Worm (Caenorhabditis elegans): ENCODE data around the gene fbxa-196.

ce11 chrV:6461250-6461649 is 12.8 kb downstream of the fbxa-196 start:
- no peak for TF ChIP-seq unc-62 (GFP tag; optimal IDR thresholded peaks at IDR 0.05)
- TF ChIP-seq nhr-77 (tag; optimal IDR thresholded peaks at IDR 0.05) = no peak
- TF ChIP-seq snpc-4 (tag; optimal IDR thresholded peaks at IDR 0.05) = no peak
- TF ChIP-seq mab-5 (tag; optimal IDR thresholded peaks at IDR 0.05) = no peak
- no peak for TF ChIP-seq nhr-12 (tag; optimal IDR thresholded peaks at IDR 0.05)
- TF ChIP-seq nhr-10 (tag; optimal IDR thresholded peaks at IDR 0.05) = no peak
- TF ChIP-seq mbf-1 (tag; optimal IDR thresholded peaks at IDR 0.05) = no peak
- no peak for TF ChIP-seq ama-1 (optimal IDR thresholded peaks at IDR 0.05)
- TF ChIP-seq lsy-2 (tag; optimal IDR thresholded peaks at IDR 0.05) = no peak
- TF ChIP-seq ztf-11 (tag; optimal IDR thresholded peaks at IDR 0.05) = no peak
- no peak for TF ChIP-seq zag-1 (tag; optimal IDR thresholded peaks at IDR 0.05)
- TF ChIP-seq lin-11 (tag; optimal IDR thresholded peaks at IDR 0.05) = no peak

Measured in whole organism, L2 larva.